Worm (Caenorhabditis elegans): Measurements from ENCODE around the gene nspa-2.

DNA sequence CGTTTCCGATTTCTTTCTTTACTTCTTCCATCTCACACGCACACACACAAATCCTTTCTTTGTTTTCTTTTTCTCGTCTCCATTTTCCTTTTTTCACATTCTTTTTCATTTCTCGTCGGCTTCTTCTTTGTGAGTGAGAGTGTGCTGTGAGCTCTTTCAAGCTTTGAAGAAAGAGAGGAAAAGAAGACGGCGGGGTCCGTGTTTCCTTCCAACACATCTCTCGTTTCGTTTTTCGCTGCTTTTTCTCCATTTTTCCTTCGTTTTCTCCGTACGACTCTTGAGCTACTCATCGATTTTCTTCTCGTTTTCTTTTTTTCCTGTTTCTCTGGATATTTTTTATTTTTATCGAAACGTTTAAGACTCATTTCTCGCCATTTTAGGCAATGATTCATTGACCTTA is 39.3 kb downstream of the nspa-2 start:
- no peak for TF ChIP-seq alr-1 (tag; optimal IDR thresholded peaks at IDR 0.05; ENCODE audit: borderline replicate concordance)
- peak; percentile 50 for TF ChIP-seq fkh-10 (GFP tag; optimal IDR thresholded peaks at IDR 0.05)
- TF ChIP-seq nhr-77 (tag; optimal IDR thresholded peaks at IDR 0.05) = no peak
- no peak for TF ChIP-seq egl-27 (tag; optimal IDR thresholded peaks at IDR 0.05)
- TF ChIP-seq mdl-1 (tag; optimal IDR thresholded peaks at IDR 0.05) = no peak
- TF ChIP-seq ztf-11 (tag; optimal IDR thresholded peaks at IDR 0.05) = no peak
- TF ChIP-seq zag-1 (tag; optimal IDR thresholded peaks at IDR 0.05) = no peak

All from whole organism, L1 larva.